Fruit fly (Drosophila melanogaster) Kc167 (cell line): ENCODE results near the gene Prosbeta2.

ENCODE experiments used
- Myc ChIP-seq: fragments of >200 bp; optimal IDR thresholded peaks from 2 replicates; lab custom pipeline; 2017; ENCODE audit warnings: missing external identifiers
- Sin3A ChIP-seq: fragments of >200 bp; optimal IDR thresholded peaks from 2 replicates; lab custom pipeline; 2018; ENCODE audit warnings: missing external identifiers
- h ChIP-seq: fragments of >200 bp; optimal IDR thresholded peaks from 3 replicates; lab custom pipeline; 2018; ENCODE audit warnings: missing external identifiers
- insv ChIP-seq: fragments of >200 bp; optimal IDR thresholded peaks from 3 replicates; lab custom pipeline; 2018; ENCODE audit warnings: missing external identifiers
- psq ChIP-seq: fragments of >200 bp; optimal IDR thresholded peaks from 2 replicates; lab custom pipeline; 2017; ENCODE audit warnings: missing external identifiers
- ttk ChIP-seq: sonication (Bioruptor generic); optimal IDR thresholded peaks from 2 replicates; lab custom pipeline; 2017; ENCODE audit warnings: missing external identifiers

DNA sequence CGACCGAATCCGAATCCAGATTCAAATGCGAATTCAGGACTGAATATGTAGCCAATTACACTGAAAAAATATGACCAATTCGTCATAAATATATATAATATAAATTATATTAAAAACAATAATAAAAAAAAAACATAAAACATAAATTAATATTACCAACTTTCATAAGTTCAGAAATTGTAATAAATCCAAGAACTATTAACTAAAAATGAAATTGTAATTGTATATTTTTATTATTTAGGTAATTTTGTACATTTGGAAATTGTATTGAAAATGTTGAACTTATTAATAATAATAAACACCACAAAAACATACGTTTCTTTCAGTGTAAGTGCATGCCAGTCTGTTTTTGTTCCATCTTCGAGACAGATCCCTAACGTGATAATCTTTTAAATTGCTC lies 38.7 kb upstream of the Prosbeta2 start:
- TF ChIP-seq insv (lab: Kevin White, UChicago) (no peak), h (lab: Kevin White, UChicago) (no peak), Sin3A (lab: Kevin White, UChicago) (no peak), psq (lab: Kevin White, UChicago) (no peak), Myc (lab: Kevin White, UChicago) (no peak), ttk (lab: Kevin White, UChicago) (no peak)
